Worm (Caenorhabditis elegans): ENCODE data around the gene R09E10.6.
A peak's percentile ranks its signal among the peaks of the same experiment; 100 is the strongest.

The R09E10.6 gene

ce11 chrIV:10313565-10313964, 19.6 kb upstream of the R09E10.6 start, which contains the start of gene acs-18:
Gene acs-18, minus strand, starts transcription at chrIV:10313665.
- TF ChIP-seq nhr-12 (tag; optimal IDR thresholded peaks at IDR 0.05): no peak
- no peak for TF ChIP-seq pax-3 (tag; optimal IDR thresholded peaks at IDR 0.05)
- TF ChIP-seq nhr-85 (tag): no peak

- TF ChIP-seq blmp-1 (tag; optimal IDR thresholded peaks at IDR 0.05) (no peak), lin-39 (tag; optimal IDR thresholded peaks at IDR 0.05) (no peak), efl-1 (optimal IDR thresholded peaks at IDR 0.05) (no peak), efl-1 (GFP tag; optimal IDR thresholded peaks at IDR 0.05 in 1 of 2) (peak in 1 of 2 experiments; percentile 67)
These were observed 17.2 kb upstream of the R09E10.6 start for ce11 chrIV:10311115-10311514.

DNA sequence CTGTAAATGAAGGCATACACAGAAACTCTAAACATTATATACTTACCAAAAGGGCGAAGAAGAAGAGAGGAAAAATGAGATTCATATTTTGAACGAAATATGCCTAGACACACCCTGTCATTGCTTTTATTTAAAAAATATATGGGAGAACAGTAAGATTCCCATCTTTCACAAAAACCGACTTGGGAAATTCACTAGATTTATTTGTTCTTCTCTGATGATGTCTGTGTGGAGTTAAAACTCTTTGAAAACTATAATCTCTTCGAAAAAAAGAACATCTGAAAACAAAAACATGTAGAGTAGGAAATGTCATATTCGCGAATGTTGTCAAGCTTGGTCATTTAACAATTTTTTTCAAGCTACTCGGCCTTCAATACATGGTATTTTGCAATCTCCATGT, 16.4 kb upstream of the R09E10.6 start, which contains the start of gene R09E10.8:
TSS of gene R09E10.8 (minus strand) at position 101 of the 400 bp plus-strand sequence.
- no peak for TF ChIP-seq lin-39 (tag; optimal IDR thresholded peaks at IDR 0.05)
- TF ChIP-seq C16A3.4 (tag; optimal IDR thresholded peaks at IDR 0.05): no peak
- no peak for TF ChIP-seq fkh-8 (tag; optimal IDR thresholded peaks at IDR 0.05)
- no peak for TF ChIP-seq mab-9 (GFP tag; IDR thresholded peaks at IDR 0.05)
- TF ChIP-seq skn-1 (tag; optimal IDR thresholded peaks at IDR 0.05): no peak
- TF ChIP-seq nhr-47 (tag; optimal IDR thresholded peaks at IDR 0.05): no peak
- no peak for TF ChIP-seq snpc-4 (tag; optimal IDR thresholded peaks at IDR 0.05)
- TF ChIP-seq ets-5 (GFP tag; IDR thresholded peaks at IDR 0.05): no peak

DNA sequence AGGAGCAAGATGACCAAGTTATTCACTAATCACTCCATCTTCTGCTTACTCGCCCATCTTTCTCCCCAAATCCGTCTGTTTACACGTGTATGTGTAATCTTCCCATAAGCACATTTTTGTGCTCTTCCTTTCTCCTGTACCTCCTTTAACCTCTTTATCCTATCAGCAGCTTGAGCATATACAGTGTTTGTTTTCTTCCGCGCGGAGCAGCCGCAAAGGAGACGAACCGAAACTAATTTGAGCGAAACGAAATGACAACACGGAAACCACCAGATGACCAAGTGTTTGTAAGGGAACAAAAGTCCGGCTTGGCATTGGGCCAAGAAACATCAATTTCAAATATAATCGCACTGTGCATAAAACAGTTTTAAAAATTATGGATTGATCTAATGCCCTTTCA, 10.5 kb upstream of the R09E10.6 start:
- TF ChIP-seq fkh-10 (GFP tag; optimal IDR thresholded peaks at IDR 0.05) (no peak), aly-2 (tag; optimal IDR thresholded peaks at IDR 0.05) (no peak), unc-30 (tag; optimal IDR thresholded peaks at IDR 0.05) (no peak), dsc-1 (tag; optimal IDR thresholded peaks at IDR 0.05) (no peak), lin-15B (tag; optimal IDR thresholded peaks at IDR 0.05) (no peak), F16B12.6 (tag; optimal IDR thresholded peaks at IDR 0.05) (no peak), ceh-8 (GFP tag; optimal IDR thresholded peaks at IDR 0.05) (no peak), unc-62 (GFP tag; optimal IDR thresholded peaks at IDR 0.05) (no peak), elt-3 (tag; optimal IDR thresholded peaks at IDR 0.05) (no peak)

ce11 chrIV:10302203-10302602, 8.3 kb upstream of the R09E10.6 start, which contains the start of gene R09E10.5:
Gene R09E10.5, minus strand, starts transcription at chrIV:10302303.
- TF ChIP-seq egl-13 (tag; optimal IDR thresholded peaks at IDR 0.05) (no peak), egl-27 (tag; optimal IDR thresholded peaks at IDR 0.05) (no peak), sup-37 (GFP tag; optimal IDR thresholded peaks at IDR 0.05) (no peak), unc-130 (tag; optimal IDR thresholded peaks at IDR 0.05) (no peak), lir-3 (tag; optimal IDR thresholded peaks at IDR 0.05; ENCODE audit: poor library complexity) (no peak), nhr-76 (tag; optimal IDR thresholded peaks at IDR 0.05) (no peak), efl-1 (optimal IDR thresholded peaks at IDR 0.05) (no peak), efl-1 (GFP tag; optimal IDR thresholded peaks at IDR 0.05 in 1 of 2) (no peak), unc-86 (tag; optimal IDR thresholded peaks at IDR 0.05) (no peak), tlp-1 (tag; optimal IDR thresholded peaks at IDR 0.05) (no peak), pax-3 (tag; optimal IDR thresholded peaks at IDR 0.05) (no peak), fos-1 (tag; optimal IDR thresholded peaks at IDR 0.05) (no peak), sptf-1 (tag; optimal IDR thresholded peaks at IDR 0.05) (no peak), fkh-10 (GFP tag; optimal IDR thresholded peaks at IDR 0.05) (no peak), ceh-8 (GFP tag; optimal IDR thresholded peaks at IDR 0.05) (no peak), efl-3 (GFP tag; optimal IDR thresholded peaks at IDR 0.05) (no peak), lin-35 (GFP tag; optimal IDR thresholded peaks at IDR 0.05) (no peak), dsc-1 (tag; optimal IDR thresholded peaks at IDR 0.05) (no peak), zag-1 (tag; optimal IDR thresholded peaks at IDR 0.05) (no peak), aly-2 (tag; optimal IDR thresholded peaks at IDR 0.05) (no peak)

All from whole organism, L1 larva.